Fruit fly (Drosophila melanogaster): ENCODE measurements around the gene rdgB.

Gene rdgB

DNA sequence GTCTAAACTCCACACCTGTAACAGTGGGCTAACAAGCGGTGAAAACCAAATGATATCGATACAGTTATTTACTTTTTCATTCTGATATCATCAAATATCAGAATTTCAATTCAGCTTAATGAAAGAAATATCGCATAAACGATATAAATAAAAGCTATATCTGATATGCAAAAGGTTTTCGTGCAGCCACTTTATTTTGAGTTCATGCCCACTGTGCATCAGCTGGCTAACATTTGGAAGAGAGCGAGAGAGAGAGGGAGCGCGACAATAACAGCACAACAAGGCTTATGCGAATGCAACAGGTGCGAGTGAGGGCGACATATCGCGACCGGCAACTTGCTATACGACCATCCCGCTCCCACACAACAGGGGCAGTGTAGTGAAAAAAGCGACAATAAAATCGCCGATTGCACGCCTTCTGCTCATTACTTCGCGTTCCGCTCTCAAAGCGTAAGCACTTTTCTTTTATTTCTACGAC is 23.1 kb upstream of the rdgB start, which contains the start of gene CG11151 (continued):
- TF ChIP-seq wek (GFP tag; optimal IDR thresholded peaks at IDR 0.05), result peak; percentile 92
- no peak for TF ChIP-seq pita (GFP tag; optimal IDR thresholded peaks at IDR 0.05)
- TF ChIP-seq Atf3 (GFP tag; optimal IDR thresholded peaks at IDR 0.05), result peak; percentile 95
- peak; percentile 95 for TF ChIP-seq CG14014 (GFP tag; IDR thresholded peaks at IDR 0.05)
- TF ChIP-seq Lpt (GFP tag; optimal IDR thresholded peaks at IDR 0.05), result no peak
- peak; percentile 70 for TF ChIP-seq CTCF (GFP tag; optimal IDR thresholded peaks at IDR 0.05)
- TF ChIP-seq CG14441 (GFP tag; IDR thresholded peaks at IDR 0.05), result peak; percentile 96
- TF ChIP-seq CG7745 (tag; optimal IDR thresholded peaks at IDR 0.05), result peak; percentile 46
- peak; percentile 91 for TF ChIP-seq CG4404 (GFP tag; IDR thresholded peaks at IDR 0.05)
- TF ChIP-seq CG15269 (tag; optimal IDR thresholded peaks at IDR 0.05), result peak; percentile 98
- peak; percentile 68 for TF ChIP-seq Bgb (GFP tag; IDR thresholded peaks at IDR 0.05; ENCODE audit: partially characterized antibody)
- peak; percentile 64 for TF ChIP-seq stwl (tag; optimal IDR thresholded peaks at IDR 0.05)
- peak; percentile 87 for TF ChIP-seq fd102C (GFP tag; optimal IDR thresholded peaks at IDR 0.05)
- TF ChIP-seq sisA (GFP tag; IDR thresholded peaks at IDR 0.05), result peak; percentile 95
- peak; percentile 82 for TF ChIP-seq ash1 (GFP tag; optimal IDR thresholded peaks at IDR 0.05)
- no peak for TF ChIP-seq prd (optimal IDR thresholded peaks at IDR 0.05)
- TF ChIP-seq prd (GFP tag; IDR thresholded peaks at IDR 0.05), result peak; percentile 97
- peak; percentile 95 for TF ChIP-seq CG2889 (GFP tag; IDR thresholded peaks at IDR 0.05)
- TF ChIP-seq Max (GFP tag; optimal IDR thresholded peaks at IDR 0.05), result peak; percentile 96
- peak; percentile 88 for TF ChIP-seq CG6654 (GFP tag; optimal IDR thresholded peaks at IDR 0.05)
- peak; percentile 93 for TF ChIP-seq sug (tag; optimal IDR thresholded peaks at IDR 0.05)
- TF ChIP-seq CG18011 (GFP tag; optimal IDR thresholded peaks at IDR 0.05), result peak; percentile 86
- peak; percentile 40 for TF ChIP-seq BEAF-32 (GFP tag; optimal IDR thresholded peaks at IDR 0.05)
- peak; percentile 92 for TF ChIP-seq onecut (GFP tag; IDR thresholded peaks at IDR 0.05)
- peak; percentile 95 for TF ChIP-seq vfl (GFP tag; optimal IDR thresholded peaks at IDR 0.05)
- TF ChIP-seq ap (GFP tag; IDR thresholded peaks at IDR 0.05), result peak; percentile 86
- peak; percentile 88 for TF ChIP-seq NFAT (GFP tag; IDR thresholded peaks at IDR 0.05)
- TF ChIP-seq CG12104 (GFP tag; optimal IDR thresholded peaks at IDR 0.05), result peak; percentile 93
- no peak for TF ChIP-seq br (optimal IDR thresholded peaks at IDR 0.05)
- TF ChIP-seq dm (GFP tag; optimal IDR thresholded peaks at IDR 0.05), result peak; percentile 93
- TF ChIP-seq CG15601 (tag; optimal IDR thresholded peaks at IDR 0.05), result peak; percentile 95
- peak; percentile 97 for TF ChIP-seq mam (GFP tag; optimal IDR thresholded peaks at IDR 0.05)
- TF ChIP-seq CG6683 (GFP tag; optimal IDR thresholded peaks at IDR 0.05), result peak; percentile 92
- TF ChIP-seq Ada2b (GFP tag; IDR thresholded peaks at IDR 0.05), result peak; percentile 95
- peak; percentile 97 for TF ChIP-seq CG10543 (GFP tag; optimal IDR thresholded peaks at IDR 0.05)
- TF ChIP-seq tio (GFP tag; optimal IDR thresholded peaks at IDR 0.05), result peak; percentile 95
- peak; percentile 98 for TF ChIP-seq vvl (GFP tag; IDR thresholded peaks at IDR 0.05)
- TF ChIP-seq ind (GFP tag; optimal IDR thresholded peaks at IDR 0.05), result peak; percentile 96
- peak; percentile 51; the same call in 1 of the 2 replicates for TF ChIP-seq CG42726 (GFP tag; IDR thresholded peaks at IDR 0.05; ENCODE audit: partially characterized antibody)
- TF ChIP-seq rib (GFP tag; IDR thresholded peaks at IDR 0.05), result peak; percentile 90
- no peak for TF ChIP-seq ato (GFP tag; IDR thresholded peaks at IDR 0.05; ENCODE audit: partially characterized antibody)
- TF ChIP-seq cg (GFP tag; optimal IDR thresholded peaks at IDR 0.05), result no peak
- TF ChIP-seq fru (optimal IDR thresholded peaks at IDR 0.05), result no peak
- peak; percentile 95 for TF ChIP-seq repo (GFP tag; optimal IDR thresholded peaks at IDR 0.05)
- peak; percentile 95 for TF ChIP-seq ase (GFP tag; IDR thresholded peaks at IDR 0.05)
- TF ChIP-seq Xbp1 (GFP tag; optimal IDR thresholded peaks at IDR 0.05), result peak; percentile 97
- peak; percentile 94 for TF ChIP-seq wdn (GFP tag; IDR thresholded peaks at IDR 0.05)
- peak; percentile 98 for TF ChIP-seq CG12391 (tag; optimal IDR thresholded peaks at IDR 0.05)
- peak; percentile 93 for TF ChIP-seq Spps (tag; optimal IDR thresholded peaks at IDR 0.05)
- TF ChIP-seq ham (GFP tag; IDR thresholded peaks at IDR 0.05), result peak; percentile 76; the same call in 1 of the 2 replicates
- TF ChIP-seq ci (GFP tag; IDR thresholded peaks at IDR 0.05), result peak; percentile 98
- no peak for TF ChIP-seq pan (optimal IDR thresholded peaks at IDR 0.05)
- TF ChIP-seq pan (GFP tag; optimal IDR thresholded peaks at IDR 0.05 in 1 of 2, IDR thresholded peaks at IDR 0.05 in 1 of 2), result peak in 1 of 2 experiments; percentile 97
